Worm (Caenorhabditis elegans): ENCODE results near the gene T05G5.5.
A peak's percentile ranks its signal among the peaks of the same experiment; 100 is the strongest.

T05G5.5 gene

DNA sequence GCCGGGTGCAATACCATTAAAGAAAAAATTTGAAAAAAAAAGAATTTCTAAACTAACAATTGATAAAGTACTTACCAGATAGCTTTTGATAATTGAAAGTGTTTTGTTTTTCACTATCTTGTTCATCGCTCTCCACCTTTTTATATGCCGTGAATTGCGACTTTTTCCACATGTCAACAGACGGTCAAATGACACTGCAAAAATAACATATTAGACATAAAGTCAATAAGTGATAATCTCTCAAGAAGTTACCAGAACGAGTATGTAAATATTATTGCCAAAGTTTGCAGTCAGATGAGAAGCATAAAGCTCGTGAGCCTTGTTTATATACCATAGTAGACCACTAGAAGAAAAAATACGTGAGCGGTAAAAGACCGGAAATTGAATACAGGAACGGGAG, 15.4 kb downstream of the T05G5.5 start, which contains the start of gene dao-6:
Gene dao-6 (minus strand): TSS at position 345 of the 400 bp plus-strand sequence.
- TF ChIP-seq daf-16 (GFP tag; optimal IDR thresholded peaks at IDR 0.05): no peak
- peak; percentile 62 for TF ChIP-seq daf-16 (tag; optimal IDR thresholded peaks at IDR 0.05)
- no peak for TF ChIP-seq vab-7 (GFP tag; IDR thresholded peaks at IDR 0.05)

- TF ChIP-seq aly-2 (tag; optimal IDR thresholded peaks at IDR 0.05) (no peak), Y5F2A.4 (GFP tag; optimal IDR thresholded peaks at IDR 0.05) (no peak)
Measured at ce11 chrIII:9734030-9734429, 17.2 kb downstream of the T05G5.5 start.

ce11 chrIII:9733333-9733732, 17.9 kb downstream of the T05G5.5 start:
- TF ChIP-seq unc-62 (GFP tag; optimal IDR thresholded peaks at IDR 0.05 in 1 of 2) (peak in 1 of 2 experiments; percentile 55), unc-62 (tag; optimal IDR thresholded peaks at IDR 0.05) (no peak), Y5F2A.4 (GFP tag; optimal IDR thresholded peaks at IDR 0.05) (no peak), ceh-28 (tag; optimal IDR thresholded peaks at IDR 0.05) (no peak)

- TF ChIP-seq ceh-20 (GFP tag; IDR thresholded peaks at IDR 0.05) (peak; percentile 83), nhr-11 (tag; optimal IDR thresholded peaks at IDR 0.05) (peak; percentile 16), tra-1 (GFP tag; IDR thresholded peaks at IDR 0.05) (peak; percentile 64; the same call in 1 of the 2 replicates), ZK337.2 (GFP tag; IDR thresholded peaks at IDR 0.05) (peak; percentile 26; the same call in 1 of the 2 replicates), lim-7 (GFP tag; IDR thresholded peaks at IDR 0.05) (no peak), unc-62 (GFP tag; optimal IDR thresholded peaks at IDR 0.05 in 1 of 2) (peak in 1 of 2 experiments; percentile 99), unc-62 (tag; optimal IDR thresholded peaks at IDR 0.05) (no peak)
Measured at ce11 chrIII:9731313-9731912, 19.8 kb downstream of the T05G5.5 start.

ce11 chrIII:9730407-9730806, 20.8 kb downstream of the T05G5.5 start:
- TF ChIP-seq ceh-28 (tag; optimal IDR thresholded peaks at IDR 0.05) (no peak), daf-12 (tag; optimal IDR thresholded peaks at IDR 0.05) (no peak), R02D3.7 (tag; optimal IDR thresholded peaks at IDR 0.05) (no peak), aha-1 (tag) (peak; percentile 80), spr-3 (GFP tag; optimal IDR thresholded peaks at IDR 0.05) (no peak), nhr-28 (tag; optimal IDR thresholded peaks at IDR 0.05) (no peak)

ce11 chrIII:9727439-9727838, 23.8 kb downstream of the T05G5.5 start, which contains the start of gene C07A9.12:
Gene C07A9.12, minus strand, starts transcription at chrIII:9727539.
- TF ChIP-seq nhr-6 (tag; optimal IDR thresholded peaks at IDR 0.05) (no peak), mxl-3 (GFP tag; optimal IDR thresholded peaks at IDR 0.05) (no peak)

ce11 chrIII:9725114-9725513, 26.1 kb downstream of the T05G5.5 start, which contains the start of gene clec-162:
Gene clec-162, minus strand, starts transcription at chrIII:9725214.
- TF ChIP-seq gei-8 (GFP tag; optimal IDR thresholded peaks at IDR 0.05): no peak
- TF ChIP-seq lim-7 (GFP tag; IDR thresholded peaks at IDR 0.05): no peak
- TF ChIP-seq nhr-28 (tag; optimal IDR thresholded peaks at IDR 0.05): no peak
- no peak for TF ChIP-seq madf-9 (GFP tag; conservative IDR thresholded peaks at IDR 0.05)
- no peak for TF ChIP-seq lin-13 (GFP tag; optimal IDR thresholded peaks at IDR 0.05)
- TF ChIP-seq nhr-10 (tag; optimal IDR thresholded peaks at IDR 0.05): no peak
- no peak for TF ChIP-seq nhr-41 (GFP tag; IDR thresholded peaks at IDR 0.05)
- TF ChIP-seq spr-3 (GFP tag; optimal IDR thresholded peaks at IDR 0.05): no peak
- TF ChIP-seq nhr-6 (tag; optimal IDR thresholded peaks at IDR 0.05): no peak
- no peak for TF ChIP-seq zip-11 (GFP tag; IDR thresholded peaks at IDR 0.05)
- no peak for TF ChIP-seq cey-2 (tag; optimal IDR thresholded peaks at IDR 0.05; ENCODE audit: borderline replicate concordance, insufficient read depth)
- TF ChIP-seq Y5F2A.4 (GFP tag; optimal IDR thresholded peaks at IDR 0.05): no peak
- TF ChIP-seq ZK337.2 (GFP tag; IDR thresholded peaks at IDR 0.05): no peak

- TF ChIP-seq unc-62 (GFP tag; optimal IDR thresholded peaks at IDR 0.05 in 1 of 2): no peak
- TF ChIP-seq unc-62 (tag; optimal IDR thresholded peaks at IDR 0.05): no peak
- no peak for TF ChIP-seq spr-3 (GFP tag; optimal IDR thresholded peaks at IDR 0.05)
- TF ChIP-seq lin-15B (tag; optimal IDR thresholded peaks at IDR 0.05): no peak
- no peak for TF ChIP-seq daf-8 (GFP tag; IDR thresholded peaks at IDR 0.05)
- TF ChIP-seq mes-2 (tag; optimal IDR thresholded peaks at IDR 0.05; ENCODE audit: poor library complexity, severe bottlenecking): no peak
- peak; percentile 73 for TF ChIP-seq dve-1 (tag; optimal IDR thresholded peaks at IDR 0.05; ENCODE audit: insufficient read depth)
- TF ChIP-seq saeg-2 (GFP tag; IDR thresholded peaks at IDR 0.05): no peak
- peak; percentile 95 for TF ChIP-seq nhr-28 (tag; optimal IDR thresholded peaks at IDR 0.05)
- TF ChIP-seq unc-39 (tag; optimal IDR thresholded peaks at IDR 0.05): no peak
- no peak for TF ChIP-seq mxl-3 (GFP tag; optimal IDR thresholded peaks at IDR 0.05)
- peak; percentile 94 for TF ChIP-seq php-3 (GFP tag; IDR thresholded peaks at IDR 0.05)
- TF ChIP-seq spr-1 (tag; optimal IDR thresholded peaks at IDR 0.05): no peak
- TF ChIP-seq fos-1 (tag; optimal IDR thresholded peaks at IDR 0.05): no peak
- no peak for TF ChIP-seq ces-1 (GFP tag; optimal IDR thresholded peaks at IDR 0.05)
Measured at ce11 chrIII:9721991-9722390, 29.2 kb downstream of the T05G5.5 start.

Data from whole organism, L4 larva.